Fruit fly (Drosophila melanogaster): ENCODE results near the gene Sfp36F.

The Sfp36F gene

DNA sequence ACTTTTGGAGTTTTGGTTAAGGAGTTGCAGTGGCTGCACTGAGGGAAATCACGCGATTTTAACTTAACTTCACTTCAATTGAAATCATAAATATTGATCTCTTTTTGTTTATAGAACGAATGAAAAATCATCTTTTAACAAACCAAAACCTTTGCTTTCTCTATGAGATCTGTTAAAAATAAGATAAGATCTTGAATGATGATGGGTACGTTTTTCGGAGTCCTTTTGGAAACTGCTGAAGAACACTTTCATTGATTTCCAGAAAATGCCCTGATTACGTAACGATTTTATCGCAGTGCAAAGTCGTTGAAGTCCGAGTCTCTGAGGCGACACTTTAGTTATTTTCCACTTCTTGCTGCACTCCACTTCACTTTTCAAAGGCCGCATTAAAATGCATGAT lies 20.0 kb downstream of the Sfp36F start (continued):
- TF ChIP-seq CG34376 (GFP tag; optimal IDR thresholded peaks at IDR 0.05) (no peak), mirr (GFP tag; optimal IDR thresholded peaks at IDR 0.05) (no peak), ssp (GFP tag; IDR thresholded peaks at IDR 0.05) (no peak), CG1832 (GFP tag; optimal IDR thresholded peaks at IDR 0.05) (no peak), Hand (GFP tag; optimal IDR thresholded peaks at IDR 0.05) (no peak), CG12155 (GFP tag; optimal IDR thresholded peaks at IDR 0.05) (no peak), jigr1 (GFP tag; IDR thresholded peaks at IDR 0.05) (no peak), schlank (tag; optimal IDR thresholded peaks at IDR 0.05) (no peak), her (GFP tag; optimal IDR thresholded peaks at IDR 0.05) (no peak), CG33557 (GFP tag; optimal IDR thresholded peaks at IDR 0.05) (peak; percentile 57), CG1529 (GFP tag; optimal IDR thresholded peaks at IDR 0.05) (peak; percentile 17), Ptx1 (GFP tag; IDR thresholded peaks at IDR 0.05) (peak; percentile 38; the same call in 1 of the 2 replicates), CG14667 (GFP tag; IDR thresholded peaks at IDR 0.05) (no peak), Xbp1 (GFP tag; optimal IDR thresholded peaks at IDR 0.05) (peak; percentile 58), CG11696 (GFP tag; IDR thresholded peaks at IDR 0.05) (no peak), NFAT (GFP tag; IDR thresholded peaks at IDR 0.05) (no peak), dati (GFP tag; IDR thresholded peaks at IDR 0.05) (no peak), CG10267 (tag; optimal IDR thresholded peaks at IDR 0.05) (peak; percentile 44), Hr39 (optimal IDR thresholded peaks at IDR 0.05) (no peak), abd-A (tag; optimal IDR thresholded peaks at IDR 0.05) (no peak), tgo (GFP tag; IDR thresholded peaks at IDR 0.05) (no peak), al (GFP tag; IDR thresholded peaks at IDR 0.05) (no peak), H15 (GFP tag; IDR thresholded peaks at IDR 0.05) (no peak), Awh (GFP tag; IDR thresholded peaks at IDR 0.05) (no peak), sna (GFP tag; IDR thresholded peaks at IDR 0.05; ENCODE audit: partially characterized antibody) (no peak), Dbx (GFP tag; IDR thresholded peaks at IDR 0.05) (no peak), CG10209 (GFP tag; optimal IDR thresholded peaks at IDR 0.05) (peak; percentile 3), CG3995 (GFP tag; optimal IDR thresholded peaks at IDR 0.05) (no peak), kah (GFP tag; optimal IDR thresholded peaks at IDR 0.05) (no peak), Camta (GFP tag; optimal IDR thresholded peaks at IDR 0.05) (no peak), twi (tag; optimal IDR thresholded peaks at IDR 0.05) (peak; percentile 21), Xrp1 (GFP tag; IDR thresholded peaks at IDR 0.05) (peak; percentile 52; the same call in 1 of the 2 replicates), CG4404 (GFP tag; IDR thresholded peaks at IDR 0.05) (no peak), PHDP (tag; optimal IDR thresholded peaks at IDR 0.05) (peak; percentile 31), so (GFP tag; IDR thresholded peaks at IDR 0.05) (no peak), amos (GFP tag; IDR thresholded peaks at IDR 0.05; ENCODE audit: partially characterized antibody) (no peak), bsh (GFP tag; optimal IDR thresholded peaks at IDR 0.05) (peak; percentile 71 to 86), corto (GFP tag; optimal IDR thresholded peaks at IDR 0.05) (peak; percentile 75), CG9817 (tag; optimal IDR thresholded peaks at IDR 0.05) (no peak), Lim3 (GFP tag; IDR thresholded peaks at IDR 0.05) (no peak), CG8359 (GFP tag; optimal IDR thresholded peaks at IDR 0.05; ENCODE audit: borderline replicate concordance) (peak; percentile 54), caup (GFP tag; optimal IDR thresholded peaks at IDR 0.05; ENCODE audit: severe bottlenecking) (no peak), repo (GFP tag; optimal IDR thresholded peaks at IDR 0.05) (no peak), disco-r (GFP tag; optimal IDR thresholded peaks at IDR 0.05) (no peak), odd (GFP tag; optimal IDR thresholded peaks at IDR 0.05) (peak; percentile 42), Fer3 (tag; optimal IDR thresholded peaks at IDR 0.05) (no peak), pnt (GFP tag; optimal IDR thresholded peaks at IDR 0.05) (peak; percentile 50), CG15696 (tag; optimal IDR thresholded peaks at IDR 0.05) (no peak), HmgZ (tag; optimal IDR thresholded peaks at IDR 0.05) (no peak), CG17186 (GFP tag; optimal IDR thresholded peaks at IDR 0.05) (no peak), sens (GFP tag) (peak; percentile 89), CG13287 (GFP tag; IDR thresholded peaks at IDR 0.05; ENCODE audit: partially characterized antibody) (no peak)
